Fruit fly (Drosophila melanogaster): ENCODE data around the gene hep.
A peak's percentile ranks its signal among the peaks of the same experiment; 100 is the strongest.

Gene hep

DNA sequence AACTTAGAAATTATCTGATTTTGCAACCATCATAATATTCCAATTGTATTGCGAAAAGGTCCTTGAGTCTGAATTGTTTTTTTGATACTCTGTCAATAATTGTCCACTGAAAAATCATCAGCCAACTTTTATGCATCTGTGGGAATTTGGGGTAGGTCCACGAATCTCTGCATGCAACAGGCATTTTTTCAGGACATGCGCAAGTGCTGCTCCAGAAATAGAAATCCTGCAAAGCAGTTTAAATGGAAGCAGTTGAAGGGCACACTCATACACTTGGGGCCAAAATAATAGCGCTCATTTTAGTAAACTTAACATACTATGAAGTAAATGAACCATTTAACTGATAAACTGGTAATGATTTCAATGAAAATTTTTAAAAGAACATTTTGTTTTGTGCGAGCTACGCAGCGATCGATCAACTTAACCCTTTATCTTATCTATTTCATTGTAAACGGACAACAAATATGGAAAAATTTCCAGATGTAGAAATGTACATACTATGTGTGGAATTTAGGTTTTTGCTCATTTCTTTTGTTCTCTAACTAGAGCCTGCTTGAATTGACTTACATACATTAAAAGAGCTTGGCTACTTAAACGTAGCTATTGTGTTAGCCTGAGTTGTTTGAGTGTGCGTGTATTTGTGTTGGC, 40.1 kb upstream of the hep start:
- TF ChIP-seq jim (GFP tag; optimal IDR thresholded peaks at IDR 0.05) = no peak
- TF ChIP-seq usp (GFP tag; optimal IDR thresholded peaks at IDR 0.05) = no peak
- no peak for TF ChIP-seq CrebA (GFP tag; optimal IDR thresholded peaks at IDR 0.05; ENCODE audit: borderline replicate concordance)
- no peak for TF ChIP-seq brk (GFP tag; optimal IDR thresholded peaks at IDR 0.05)
- TF ChIP-seq Sp1 (GFP tag; optimal IDR thresholded peaks at IDR 0.05) = peak; percentile 63
- peak; percentile 57 for TF ChIP-seq HLH106 (tag; optimal IDR thresholded peaks at IDR 0.05)
- TF ChIP-seq Mio (GFP tag; optimal IDR thresholded peaks at IDR 0.05) = no peak
- TF ChIP-seq CG32264 (GFP tag; optimal IDR thresholded peaks at IDR 0.05) = peak; percentile 4
- peak; percentile 37 for TF ChIP-seq br (GFP tag; optimal IDR thresholded peaks at IDR 0.05)
- no peak for TF ChIP-seq dl (GFP tag; optimal IDR thresholded peaks at IDR 0.05; ENCODE audit: insufficient read depth in 1 of 2, partially characterized antibody in 2 of 2)
- TF ChIP-seq Vsx2 (GFP tag; optimal IDR thresholded peaks at IDR 0.05; ENCODE audit: partially characterized antibody) = no peak
- no peak for TF ChIP-seq pan (optimal IDR thresholded peaks at IDR 0.05)
- TF ChIP-seq sv (GFP tag; optimal IDR thresholded peaks at IDR 0.05) = peak; percentile 60
- peak; percentile 27 for TF ChIP-seq ey (GFP tag; optimal IDR thresholded peaks at IDR 0.05)
- no peak for TF ChIP-seq Hnf4 (GFP tag; optimal IDR thresholded peaks at IDR 0.05)
- TF ChIP-seq Abd-B (GFP tag; optimal IDR thresholded peaks at IDR 0.05) = no peak
- TF ChIP-seq Myc (optimal IDR thresholded peaks at IDR 0.05) = no peak
- no peak for TF ChIP-seq Hr83 (GFP tag; optimal IDR thresholded peaks at IDR 0.05; ENCODE audit: poor library complexity, severe bottlenecking)
- TF ChIP-seq foxo (GFP tag; optimal IDR thresholded peaks at IDR 0.05) = peak in 1 of 2 experiments; percentile 33
- TF ChIP-seq Jra (GFP tag; optimal IDR thresholded peaks at IDR 0.05) = no peak
- no peak for TF ChIP-seq sage (GFP tag; optimal IDR thresholded peaks at IDR 0.05)
- TF ChIP-seq tai (GFP tag; optimal IDR thresholded peaks at IDR 0.05) = peak; percentile 41
- TF ChIP-seq Dfd (GFP tag; optimal IDR thresholded peaks at IDR 0.05) = no peak
- TF ChIP-seq dsf (GFP tag; optimal IDR thresholded peaks at IDR 0.05; ENCODE audit: borderline replicate concordance) = no peak
- no peak for TF ChIP-seq N (GFP tag; optimal IDR thresholded peaks at IDR 0.05)
- TF ChIP-seq h (GFP tag; optimal IDR thresholded peaks at IDR 0.05) = peak; percentile 34
- TF ChIP-seq woc (GFP tag; optimal IDR thresholded peaks at IDR 0.05) = no peak
- TF ChIP-seq Hr78 (GFP tag; optimal IDR thresholded peaks at IDR 0.05) = no peak
- TF ChIP-seq dmrt93B (GFP tag; optimal IDR thresholded peaks at IDR 0.05) = peak; percentile 14
- TF ChIP-seq OdsH (GFP tag; optimal IDR thresholded peaks at IDR 0.05) = peak; percentile 20
- TF ChIP-seq Dif (GFP tag; optimal IDR thresholded peaks at IDR 0.05; ENCODE audit: partially characterized antibody) = no peak
- TF ChIP-seq GATAd (GFP tag; optimal IDR thresholded peaks at IDR 0.05) = no peak
- no peak for TF ChIP-seq psq (GFP tag; optimal IDR thresholded peaks at IDR 0.05)
- TF ChIP-seq fru (GFP tag; optimal IDR thresholded peaks at IDR 0.05) = peak; percentile 41
- no peak for TF ChIP-seq Rel (GFP tag; optimal IDR thresholded peaks at IDR 0.05)
- peak; percentile 2 for TF ChIP-seq Rel (tag; optimal IDR thresholded peaks at IDR 0.05)
- TF ChIP-seq CG9705 (GFP tag; optimal IDR thresholded peaks at IDR 0.05) = no peak
- no peak for TF ChIP-seq lola (GFP tag; optimal IDR thresholded peaks at IDR 0.05)
- peak; percentile 40 for TF ChIP-seq rgr (GFP tag; optimal IDR thresholded peaks at IDR 0.05)

DNA sequence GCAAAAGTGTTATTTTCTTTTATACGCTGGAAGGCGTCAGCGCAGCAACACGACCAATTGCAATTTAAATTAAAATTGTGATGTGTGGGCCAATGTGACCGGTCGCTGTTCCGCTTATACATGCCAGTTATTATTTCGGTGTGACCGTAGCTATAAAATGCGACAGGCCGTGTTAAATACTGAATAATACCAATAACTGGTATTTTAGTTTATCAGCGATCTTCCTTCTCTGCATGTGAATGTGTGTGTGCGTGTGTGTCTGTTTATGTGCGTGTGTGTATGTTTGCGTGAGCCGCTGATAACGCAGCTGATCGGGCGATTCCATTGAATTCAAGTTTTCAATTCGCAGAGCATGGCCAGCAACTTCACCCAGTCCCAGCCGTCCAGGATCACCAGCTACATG, 38.5 kb upstream of the hep start, which contains the start of the genes CG32638, CG15717 and MFS10:
Gene CG32638 (minus strand): TSS at position 45 of the 403 bp plus-strand sequence.
Gene CG15717 (plus strand): TSS at position 203 of the 403 bp plus-strand sequence.
Gene MFS10 (plus strand): TSS at position 269 of the 403 bp plus-strand sequence.
- TF ChIP-seq sage (GFP tag; optimal IDR thresholded peaks at IDR 0.05) = no peak
- peak; percentile 61 for TF ChIP-seq h (GFP tag; optimal IDR thresholded peaks at IDR 0.05)
- peak; percentile 26 for TF ChIP-seq fru (GFP tag; optimal IDR thresholded peaks at IDR 0.05)
- no peak for TF ChIP-seq ey (GFP tag; optimal IDR thresholded peaks at IDR 0.05)
- TF ChIP-seq N (GFP tag; optimal IDR thresholded peaks at IDR 0.05) = peak; percentile 4
- TF ChIP-seq CG32264 (GFP tag; optimal IDR thresholded peaks at IDR 0.05) = no peak
- TF ChIP-seq dsf (GFP tag; optimal IDR thresholded peaks at IDR 0.05; ENCODE audit: borderline replicate concordance) = no peak
- peak; percentile 15 for TF ChIP-seq Dif (GFP tag; optimal IDR thresholded peaks at IDR 0.05; ENCODE audit: partially characterized antibody)
- no peak for TF ChIP-seq Dfd (GFP tag; optimal IDR thresholded peaks at IDR 0.05)
- peak; percentile 23 for TF ChIP-seq Jra (GFP tag; optimal IDR thresholded peaks at IDR 0.05)
- peak; percentile 50 for TF ChIP-seq rgr (GFP tag; optimal IDR thresholded peaks at IDR 0.05)
- TF ChIP-seq br (GFP tag; optimal IDR thresholded peaks at IDR 0.05) = peak; percentile 23
- TF ChIP-seq Hr83 (GFP tag; optimal IDR thresholded peaks at IDR 0.05; ENCODE audit: poor library complexity, severe bottlenecking) = peak; percentile 79
- no peak for TF ChIP-seq brk (GFP tag; optimal IDR thresholded peaks at IDR 0.05)
- TF ChIP-seq Mio (GFP tag; optimal IDR thresholded peaks at IDR 0.05) = no peak
- TF ChIP-seq OdsH (GFP tag; optimal IDR thresholded peaks at IDR 0.05) = no peak
- TF ChIP-seq lola (GFP tag; optimal IDR thresholded peaks at IDR 0.05) = no peak
- TF ChIP-seq sv (GFP tag; optimal IDR thresholded peaks at IDR 0.05) = no peak
- no peak for TF ChIP-seq CG9705 (GFP tag; optimal IDR thresholded peaks at IDR 0.05)
- TF ChIP-seq psq (GFP tag; optimal IDR thresholded peaks at IDR 0.05) = peak; percentile 5
- TF ChIP-seq HLH106 (tag; optimal IDR thresholded peaks at IDR 0.05) = no peak
- no peak for TF ChIP-seq GATAd (GFP tag; optimal IDR thresholded peaks at IDR 0.05)
- TF ChIP-seq Hr78 (GFP tag; optimal IDR thresholded peaks at IDR 0.05) = no peak
- peak; percentile 33 for TF ChIP-seq Sp1 (GFP tag; optimal IDR thresholded peaks at IDR 0.05)
- no peak for TF ChIP-seq CrebA (GFP tag; optimal IDR thresholded peaks at IDR 0.05; ENCODE audit: borderline replicate concordance)
- TF ChIP-seq Hnf4 (GFP tag; optimal IDR thresholded peaks at IDR 0.05) = peak; percentile 36
- TF ChIP-seq foxo (GFP tag; optimal IDR thresholded peaks at IDR 0.05) = peak in 1 of 2 experiments; percentile 39
- no peak for TF ChIP-seq Rel (GFP tag; optimal IDR thresholded peaks at IDR 0.05)
- peak; percentile 30 for TF ChIP-seq Rel (tag; optimal IDR thresholded peaks at IDR 0.05)

Data from whole organism, wandering third instar larva.